Fruit fly (Drosophila melanogaster): ENCODE results near the gene CG31909.

DNA sequence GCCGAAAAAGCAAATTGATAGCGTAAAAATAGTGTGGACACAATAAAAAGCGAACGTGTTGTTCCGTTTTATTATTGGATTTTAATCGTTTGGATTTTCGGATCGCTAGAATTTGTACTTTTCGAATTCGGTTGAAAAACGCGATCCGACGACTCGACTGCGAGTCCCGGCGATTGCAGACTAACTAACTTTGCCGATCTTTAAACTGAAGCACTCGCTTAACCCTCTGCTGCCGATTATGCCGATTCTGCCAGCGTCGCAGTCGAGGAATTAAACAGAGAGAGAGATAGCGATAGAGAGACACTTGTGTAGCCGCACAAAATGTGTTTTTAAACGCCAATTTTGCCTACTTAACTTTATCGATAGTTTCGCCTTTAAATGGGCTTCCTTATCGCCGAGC, 17.0 kb upstream of the CG31909 start:
- TF ChIP-seq Pif1B (GFP tag; optimal IDR thresholded peaks at IDR 0.05) = no peak
- no peak for TF ChIP-seq CG13204 (GFP tag; optimal IDR thresholded peaks at IDR 0.05)
- no peak for TF ChIP-seq rn (GFP tag; IDR thresholded peaks at IDR 0.05)
- TF ChIP-seq Snoo (tag; optimal IDR thresholded peaks at IDR 0.05) = no peak
- no peak for TF ChIP-seq CG17806 (tag; optimal IDR thresholded peaks at IDR 0.05)
- TF ChIP-seq Pif1A (GFP tag; optimal IDR thresholded peaks at IDR 0.05) = no peak
- TF ChIP-seq D1 (tag; optimal IDR thresholded peaks at IDR 0.05) = no peak
- no peak for TF ChIP-seq CG10348 (GFP tag; IDR thresholded peaks at IDR 0.05)
- TF ChIP-seq gl (tag; optimal IDR thresholded peaks at IDR 0.05) = no peak
- no peak for TF ChIP-seq CG15710 (tag; optimal IDR thresholded peaks at IDR 0.05)
- TF ChIP-seq CG8159 (tag; optimal IDR thresholded peaks at IDR 0.05) = no peak
